Fruit fly (Drosophila melanogaster) whole organism, embryonic: ENCODE data around the gene CG14684.

Source experiments
- Atf-2 ChIP-seq: fragments of 200-800 bp; sonication (Bioruptor generic); optimal IDR thresholded peaks from 2 replicates; lab custom pipeline; 2016; ENCODE audit warnings: missing biosample characterization, missing genetic modification characterization
- CG10267 ChIP-seq: fragments of 200-800 bp; sonication (Bioruptor generic); optimal IDR thresholded peaks from 2 replicates; lab custom pipeline; 2018; ENCODE audit warnings: missing biosample characterization, mild to moderate bottlenecking, missing genetic modification characterization, moderate library complexity
- CG11398 ChIP-seq: fragments of 200-800 bp; sonication (Bioruptor generic); optimal IDR thresholded peaks from 2 replicates; lab custom pipeline; 2016; ENCODE audit warnings: missing biosample characterization, missing genetic modification characterization
- CG11695 ChIP-seq: fragments of 200-800 bp; sonication (Bioruptor generic); IDR thresholded peaks from 3 replicates; pipeline ENCODE4 v1.3.6; 2022; ENCODE audit warnings: missing biosample characterization, missing genetic modification characterization
- CG11696 ChIP-seq: fragments of 200-800 bp; sonication (Bioruptor generic); IDR thresholded peaks from 2 replicates; pipeline ENCODE4 v1.3.6; 2022; ENCODE audit warnings: missing biosample characterization, missing genetic modification characterization
- CG12769 ChIP-seq: fragments of 200-800 bp; sonication (Bioruptor generic); optimal IDR thresholded peaks from 2 replicates; lab custom pipeline; 2019; ENCODE audit warnings: missing biosample characterization, mild to moderate bottlenecking, missing genetic modification characterization, moderate library complexity
- CG13894 ChIP-seq: fragments of 200-800 bp; sonication (Bioruptor generic); optimal IDR thresholded peaks from 3 replicates; lab custom pipeline; 2018; ENCODE audit warnings: missing biosample characterization, mild to moderate bottlenecking, missing genetic modification characterization, moderate library complexity
- CG14965 ChIP-seq: fragments of 200-800 bp; sonication (Bioruptor generic); optimal IDR thresholded peaks from 2 replicates; lab custom pipeline; 2016; ENCODE audit warnings: missing biosample characterization, missing genetic modification characterization, borderline replicate concordance
- CG15011 ChIP-seq: fragments of 200-800 bp; sonication (Bioruptor generic); optimal IDR thresholded peaks from 3 replicates; lab custom pipeline; 2018; ENCODE audit warnings: missing biosample characterization, mild to moderate bottlenecking, missing genetic modification characterization
- CG16779 ChIP-seq: fragments of 200-800 bp; sonication (Bioruptor generic); IDR thresholded peaks from 2 replicates; pipeline ENCODE4 v1.3.6; 2022; ENCODE audit warnings: missing biosample characterization, missing genetic modification characterization
- CG17186 ChIP-seq: fragments of 200-800 bp; sonication (Bioruptor generic); optimal IDR thresholded peaks from 3 replicates; lab custom pipeline; 2017; ENCODE audit warnings: missing biosample characterization, missing genetic modification reagents, missing genetic modification characterization
- CG31224 ChIP-seq: fragments of 200-800 bp; sonication (Bioruptor generic); IDR thresholded peaks from 2 replicates; pipeline ENCODE4 v1.3.6; 2022; ENCODE audit warnings: missing biosample characterization, missing genetic modification characterization
- CG32767 ChIP-seq: fragments of 200-800 bp; sonication (Bioruptor generic); IDR thresholded peaks from 2 replicates; pipeline ENCODE4 v1.3.6; 2022; ENCODE audit warnings: missing biosample characterization, missing genetic modification characterization
- CG32772 ChIP-seq: fragments of 200-800 bp; sonication (Bioruptor generic); IDR thresholded peaks from 2 replicates; pipeline ENCODE4 v1.3.6; 2022; ENCODE audit warnings: missing biosample characterization, missing genetic modification characterization
- CG3281 ChIP-seq: fragments of 200-800 bp; sonication (Bioruptor generic); optimal IDR thresholded peaks from 3 replicates; lab custom pipeline; 2017; ENCODE audit warnings: missing biosample characterization, mild to moderate bottlenecking, missing genetic modification characterization
- CG34224 ChIP-seq: fragments of 200-800 bp; sonication (Bioruptor generic); IDR thresholded peaks from 3 replicates; pipeline ENCODE4 v1.3.6; 2022; ENCODE audit warnings: missing biosample characterization, missing genetic modification characterization; ENCODE audit not compliant: partially characterized antibody
- CG3995 ChIP-seq: fragments of 200-800 bp; sonication (Bioruptor generic); optimal IDR thresholded peaks from 3 replicates; lab custom pipeline; 2016; ENCODE audit warnings: missing biosample characterization, missing genetic modification characterization
- CG4360 ChIP-seq: fragments of 200-800 bp; sonication (Bioruptor generic); IDR thresholded peaks from 2 replicates; pipeline ENCODE4 v1.3.6; 2022; ENCODE audit warnings: missing biosample characterization, missing genetic modification characterization
- CG4404 ChIP-seq: fragments of 200-800 bp; sonication (Bioruptor generic); IDR thresholded peaks from 2 replicates; pipeline ENCODE4 v1.3.6; 2022; ENCODE audit warnings: missing biosample characterization, missing genetic modification characterization
- CG6765 ChIP-seq: fragments of 200-800 bp; sonication (Bioruptor generic); optimal IDR thresholded peaks from 3 replicates; lab custom pipeline; 2017; ENCODE audit warnings: missing biosample characterization, mild to moderate bottlenecking, missing genetic modification characterization
- CG8281 ChIP-seq: fragments of 200-800 bp; sonication (Bioruptor generic); optimal IDR thresholded peaks from 2 replicates; lab custom pipeline; 2018; ENCODE audit warnings: missing biosample characterization, mild to moderate bottlenecking, missing genetic modification characterization, moderate library complexity
- CG9215 ChIP-seq: fragments of 200-800 bp; sonication (Bioruptor generic); IDR thresholded peaks from 2 replicates; pipeline ENCODE4 v1.3.6; 2022; ENCODE audit warnings: missing biosample characterization, missing genetic modification characterization
- Dad ChIP-seq: fragments of 200-800 bp; sonication (Bioruptor generic); optimal IDR thresholded peaks from 3 replicates; lab custom pipeline; 2016; ENCODE audit warnings: missing biosample characterization, missing genetic modification characterization
- Deaf1 ChIP-seq: fragments of 200-800 bp; optimal IDR thresholded peaks from 3 replicates; lab custom pipeline; 2019; ENCODE audit warnings: missing biosample characterization, mild to moderate bottlenecking, missing genetic modification characterization, moderate library complexity
- Dref ChIP-seq: fragments of 200-800 bp; sonication (Bioruptor generic); IDR thresholded peaks from 2 replicates; pipeline ENCODE4 v1.3.6; 2022; ENCODE audit warnings: missing biosample characterization, missing genetic modification characterization
- H15 ChIP-seq: fragments of 200-800 bp; sonication (Bioruptor generic); IDR thresholded peaks from 3 replicates; pipeline ENCODE4 v1.3.6; 2022; ENCODE audit warnings: missing biosample characterization, missing genetic modification characterization
- MBD-R2 ChIP-seq: fragments of 200-800 bp; sonication (Bioruptor generic); IDR thresholded peaks from 2 replicates; pipeline ENCODE4 v1.3.6; 2022; ENCODE audit warnings: missing biosample characterization, missing genetic modification characterization
- Mes4 ChIP-seq: fragments of 200-800 bp; sonication (Bioruptor generic); optimal IDR thresholded peaks from 2 replicates; lab custom pipeline; 2016; ENCODE audit warnings: missing biosample characterization, missing genetic modification characterization
- Mrtf ChIP-seq: fragments of 200-800 bp; sonication (Bioruptor generic); IDR thresholded peaks from 3 replicates; pipeline ENCODE4 v1.3.6; 2022; ENCODE audit warnings: missing biosample characterization, missing genetic modification characterization
- NC2β ChIP-seq: fragments of 200-800 bp; sonication (Bioruptor generic); optimal IDR thresholded peaks from 2 replicates; lab custom pipeline; 2016; ENCODE audit warnings: missing biosample characterization, missing genetic modification characterization
- Oaz ChIP-seq: fragments of 200-800 bp; sonication (Bioruptor generic); IDR thresholded peaks from 2 replicates; pipeline ENCODE4 v1.3.6; 2022; ENCODE audit warnings: missing biosample characterization, missing genetic modification characterization
- Sox100B ChIP-seq: fragments of 200-800 bp; sonication (Bioruptor generic); optimal IDR thresholded peaks from 3 replicates; lab custom pipeline; 2018; ENCODE audit warnings: missing biosample characterization, mild to moderate bottlenecking, missing genetic modification characterization
- Sry-δ ChIP-seq: fragments of 200-800 bp; sonication (Bioruptor generic); optimal IDR thresholded peaks from 2 replicates; lab custom pipeline; 2016; ENCODE audit warnings: missing biosample characterization, missing genetic modification characterization
- Ssrp ChIP-seq: fragments of 200-800 bp; sonication (Bioruptor generic); optimal IDR thresholded peaks from 2 replicates; lab custom pipeline; 2018; ENCODE audit warnings: missing biosample characterization, mild to moderate bottlenecking, missing genetic modification characterization, moderate library complexity
- Xrp1 ChIP-seq: fragments of 200-800 bp; sonication (Bioruptor generic); IDR thresholded peaks from 2 replicates; pipeline ENCODE4 v1.3.6; 2022; ENCODE audit warnings: missing biosample characterization, missing genetic modification characterization
- ap ChIP-seq: fragments of 200-800 bp; sonication (Bioruptor generic); IDR thresholded peaks from 2 replicates; pipeline ENCODE4 v1.3.6; 2022; ENCODE audit warnings: missing biosample characterization, missing genetic modification characterization
- bbx ChIP-seq: fragments of 200-800 bp; sonication (Bioruptor generic); IDR thresholded peaks from 2 replicates; pipeline ENCODE4 v1.3.6; 2022; ENCODE audit warnings: missing biosample characterization, missing genetic modification characterization; ENCODE audit not compliant: partially characterized antibody
- chn ChIP-seq: fragments of 200-800 bp; sonication (Bioruptor generic); optimal IDR thresholded peaks from 2 replicates; lab custom pipeline; 2016; ENCODE audit warnings: missing biosample characterization, missing genetic modification characterization
- crc ChIP-seq: fragments of 200-800 bp; sonication (Bioruptor generic); optimal IDR thresholded peaks from 2 replicates; lab custom pipeline; 2016; ENCODE audit warnings: missing biosample characterization, missing genetic modification characterization
- dati ChIP-seq: fragments of 200-800 bp; sonication (Bioruptor generic); IDR thresholded peaks from 2 replicates; pipeline ENCODE4 v1.3.6; 2022; ENCODE audit warnings: missing biosample characterization, missing genetic modification characterization
- dm ChIP-seq: fragments of 200-800 bp; sonication (Bioruptor generic); optimal IDR thresholded peaks from 3 replicates; lab custom pipeline; 2016; ENCODE audit warnings: missing biosample characterization, missing genetic modification characterization
- dmrt11E ChIP-seq: fragments of 200-800 bp; sonication (Bioruptor generic); optimal IDR thresholded peaks from 3 replicates; lab custom pipeline; 2018; ENCODE audit warnings: missing biosample characterization, mild to moderate bottlenecking, missing genetic modification characterization, moderate library complexity
- fru ChIP-seq: fragments of >200 bp; optimal IDR thresholded peaks from 2 replicates; lab custom pipeline; 2017
- grn ChIP-seq: fragments of 200-800 bp; sonication (Bioruptor generic); optimal IDR thresholded peaks from 3 replicates; lab custom pipeline; 2017; ENCODE audit warnings: missing biosample characterization, missing genetic modification characterization
- ind ChIP-seq: fragments of 200-800 bp; sonication (Bioruptor generic); optimal IDR thresholded peaks from 3 replicates; lab custom pipeline; 2016; ENCODE audit warnings: missing biosample characterization, missing genetic modification characterization
- jing ChIP-seq: fragments of 200-800 bp; sonication (Bioruptor generic); optimal IDR thresholded peaks from 2 replicates; lab custom pipeline; 2018; ENCODE audit warnings: missing biosample characterization, mild to moderate bottlenecking, missing genetic modification characterization
- lmd ChIP-seq: fragments of 200-800 bp; sonication (Bioruptor generic); IDR thresholded peaks from 2 replicates; pipeline ENCODE4 v1.3.6; 2022; ENCODE audit warnings: missing biosample characterization, missing genetic modification characterization
- pros ChIP-seq: fragments of 200-800 bp; sonication (Bioruptor generic); optimal IDR thresholded peaks from 3 replicates; lab custom pipeline; 2019; ENCODE audit warnings: missing biosample characterization, mild to moderate bottlenecking, missing genetic modification characterization, moderate library complexity
- sima ChIP-seq: fragments of 200-800 bp; sonication (Bioruptor generic); optimal IDR thresholded peaks from 2 replicates; lab custom pipeline; 2016; ENCODE audit warnings: missing biosample characterization, missing genetic modification characterization
- stc ChIP-seq: fragments of 200-800 bp; sonication (Bioruptor generic); IDR thresholded peaks from 2 replicates; pipeline ENCODE4 v1.3.6; 2022; ENCODE audit warnings: missing biosample characterization, missing genetic modification characterization
- twi ChIP-seq: fragments of 200-800 bp; optimal IDR thresholded peaks from 2 replicates; lab custom pipeline; 2019; ENCODE audit warnings: missing biosample characterization, mild to moderate bottlenecking, missing genetic modification characterization, moderate library complexity
- usp ChIP-seq: fragments of >200 bp; optimal IDR thresholded peaks from 2 replicates; lab custom pipeline; 2017; ENCODE audit warnings: missing biosample characterization, missing genetic modification characterization
- zfh1 ChIP-seq: fragments of 200-800 bp; sonication (Bioruptor generic); IDR thresholded peaks from 3 replicates; pipeline ENCODE4 v1.3.6; 2022; ENCODE audit warnings: missing biosample characterization, missing genetic modification characterization

CG14684 gene

dm6 chr3R:10681682-10681962 lies 25.2 kb upstream of the CG14684 start (continued):
- TF ChIP-seq usp (GFP tag; lab: Kevin White, UChicago) (no peak), NC2β (GFP tag; lab: Kevin White, UChicago) (no peak), CG3281 (GFP tag; lab: Kevin White, UChicago) (peak; percentile 32), CG12769 (tag; lab: Kevin White, UChicago) (peak; percentile 30), CG10267 (tag; lab: Kevin White, UChicago) (no peak), pros (GFP tag; lab: Kevin White, UChicago) (no peak), Mrtf (GFP tag; lab: Robert Waterston, UW) (peak; percentile 75), crc (GFP tag; lab: Kevin White, UChicago) (no peak), CG17186 (GFP tag; lab: Kevin White, UChicago) (no peak), sima (GFP tag; lab: Kevin White, UChicago) (no peak), CG9215 (GFP tag; lab: Robert Waterston, UW) (peak; percentile 4; the same call in 1 of the 2 replicates), jing (no peak), CG8281 (no peak), Sry-δ (GFP tag; lab: Kevin White, UChicago) (no peak), Ssrp (tag; lab: Kevin White, UChicago) (peak; percentile 51), Mes4 (no peak), Dad (GFP tag; lab: Kevin White, UChicago) (no peak), dmrt11E (tag; lab: Kevin White, UChicago) (peak; percentile 40), CG11695 (GFP tag; lab: Robert Waterston, UW) (peak; percentile 77), lmd (peak; percentile 52), fru (lab: Kevin White, UChicago) (no peak), ind (GFP tag; lab: Kevin White, UChicago) (peak; percentile 8), CG14965 (GFP tag; lab: Kevin White, UChicago) (no peak), Sox100B (GFP tag; lab: Kevin White, UChicago) (no peak), CG11696 (GFP tag; lab: Robert Waterston, UW) (no peak), ap (GFP tag; lab: Robert Waterston, UW) (peak; percentile 60), CG11398 (no peak), CG15011 (GFP tag; lab: Kevin White, UChicago) (no peak), Dref (GFP tag; lab: Robert Waterston, UW) (no peak), CG4360 (GFP tag; lab: Robert Waterston, UW) (0 out of 2 replicates have a peak, but pooled peaks have one; percentile 36), Oaz (no peak), CG4404 (GFP tag; lab: Robert Waterston, UW) (peak; percentile 24; the same call in 1 of the 2 replicates), Deaf1 (tag; lab: Kevin White, UChicago) (no peak), H15 (GFP tag; lab: Robert Waterston, UW) (peak; percentile 74; the same call in 2 of the 3 replicates), CG3995 (GFP tag; lab: Kevin White, UChicago) (no peak), CG6765 (GFP tag; lab: Kevin White, UChicago) (no peak), CG13894 (tag; lab: Kevin White, UChicago) (no peak), dm (GFP tag; lab: Kevin White, UChicago) (no peak), CG34224 (GFP tag; lab: Robert Waterston, UW) (no peak), Xrp1 (peak; percentile 79), CG16779 (peak; percentile 58; the same call in 1 of the 2 replicates), CG32772 (peak; percentile 57; the same call in 1 of the 2 replicates), CG32767 (no peak), dati (GFP tag; lab: Robert Waterston, UW) (0 out of 2 replicates have a peak, but pooled peaks have one; percentile 28), zfh1 (peak; percentile 77), CG31224 (GFP tag; lab: Robert Waterston, UW) (0 out of 2 replicates have a peak, but pooled peaks have one; percentile 19), grn (GFP tag; lab: Kevin White, UChicago) (no peak), bbx (no peak), stc (GFP tag; lab: Robert Waterston, UW) (peak; percentile 76), MBD-R2 (no peak), chn (GFP tag; lab: Kevin White, UChicago) (no peak), Atf-2 (GFP tag; lab: Kevin White, UChicago) (no peak), twi (tag; lab: Kevin White, UChicago) (no peak)
